Fruit fly (Drosophila melanogaster): Measurements from ENCODE around the gene CG31465.

The CG31465 gene

dm6 chr3R:21886861-21887587 lies 6.4 kb downstream of the CG31465 start, which contains the start of the genes CG6678 and dnd (continued):
- TF ChIP-seq CoRest (tag; optimal IDR thresholded peaks at IDR 0.05) (no peak), rib (GFP tag; IDR thresholded peaks at IDR 0.05) (no peak), tgo (GFP tag; IDR thresholded peaks at IDR 0.05) (no peak), CG17186 (GFP tag; optimal IDR thresholded peaks at IDR 0.05) (no peak), Ptx1 (GFP tag; IDR thresholded peaks at IDR 0.05) (no peak), Gug (GFP tag; IDR thresholded peaks at IDR 0.05) (no peak), CG5180 (GFP tag; optimal IDR thresholded peaks at IDR 0.05) (no peak), CG13894 (tag; optimal IDR thresholded peaks at IDR 0.05) (no peak), her (GFP tag; optimal IDR thresholded peaks at IDR 0.05) (no peak), MBD-R2 (GFP tag; IDR thresholded peaks at IDR 0.05) (peak; percentile 35), NfI (GFP tag; optimal IDR thresholded peaks at IDR 0.05) (no peak), CG4854 (GFP tag; optimal IDR thresholded peaks at IDR 0.05) (no peak), CG16863 (GFP tag; optimal IDR thresholded peaks at IDR 0.05) (no peak), CG31224 (GFP tag; IDR thresholded peaks at IDR 0.05) (no peak), CG11093 (GFP tag; IDR thresholded peaks at IDR 0.05) (no peak), Drgx (GFP tag; IDR thresholded peaks at IDR 0.05) (no peak), chinmo (GFP tag; IDR thresholded peaks at IDR 0.05; ENCODE audit: partially characterized antibody) (no peak), dmrt99B (tag; optimal IDR thresholded peaks at IDR 0.05) (no peak), Spps (tag; optimal IDR thresholded peaks at IDR 0.05) (no peak), Nf-YA (GFP tag; IDR thresholded peaks at IDR 0.05) (no peak), tx (GFP tag; optimal IDR thresholded peaks at IDR 0.05) (no peak), CG18262 (tag; optimal IDR thresholded peaks at IDR 0.05) (no peak), ham (GFP tag; IDR thresholded peaks at IDR 0.05) (no peak), tio (GFP tag; optimal IDR thresholded peaks at IDR 0.05) (no peak), CG34376 (GFP tag; optimal IDR thresholded peaks at IDR 0.05) (no peak), CG4360 (GFP tag; IDR thresholded peaks at IDR 0.05) (peak; percentile 82), CG6254 (GFP tag; optimal IDR thresholded peaks at IDR 0.05) (no peak), CG1603 (tag; optimal IDR thresholded peaks at IDR 0.05) (no peak), CG16779 (GFP tag; IDR thresholded peaks at IDR 0.05) (no peak), sr (GFP tag; IDR thresholded peaks at IDR 0.05) (0 out of 3 replicates have a peak, but pooled peaks have one; percentile 3), Dll (GFP tag; IDR thresholded peaks at IDR 0.05; ENCODE audit: partially characterized antibody) (peak; percentile 37; the same call in 1 of the 4 replicates), lola (GFP tag; optimal IDR thresholded peaks at IDR 0.05) (no peak), Fer1 (GFP tag; optimal IDR thresholded peaks at IDR 0.05) (no peak), psq (GFP tag; optimal IDR thresholded peaks at IDR 0.05) (no peak), CG8290 (GFP tag; optimal IDR thresholded peaks at IDR 0.05) (no peak), CG8290 (tag; optimal IDR thresholded peaks at IDR 0.05) (no peak), prd (optimal IDR thresholded peaks at IDR 0.05) (no peak), prd (GFP tag; IDR thresholded peaks at IDR 0.05) (no peak), klu (GFP tag; IDR thresholded peaks at IDR 0.05) (no peak), eve (GFP tag; optimal IDR thresholded peaks at IDR 0.05) (no peak), CG12219 (GFP tag; optimal IDR thresholded peaks at IDR 0.05) (no peak), nerfin-1 (tag; optimal IDR thresholded peaks at IDR 0.05) (no peak), sug (tag; optimal IDR thresholded peaks at IDR 0.05) (no peak), CG8388 (GFP tag; optimal IDR thresholded peaks at IDR 0.05) (no peak), fru (optimal IDR thresholded peaks at IDR 0.05) (no peak), CG6854 (GFP tag; optimal IDR thresholded peaks at IDR 0.05) (no peak), CG34224 (GFP tag; IDR thresholded peaks at IDR 0.05; ENCODE audit: partially characterized antibody) (no peak), CG15514 (GFP tag; optimal IDR thresholded peaks at IDR 0.05) (no peak), CG17829 (tag; optimal IDR thresholded peaks at IDR 0.05) (no peak), CG10267 (tag; optimal IDR thresholded peaks at IDR 0.05) (peak; percentile 68), knrl (GFP tag; IDR thresholded peaks at IDR 0.05; ENCODE audit: partially characterized antibody) (no peak)
